Fruit fly (Drosophila melanogaster) whole organism, wandering third instar larva: ENCODE results near the gene CG8209.

ENCODE experiments used
- Abd-B ChIP-seq: fragments of >200 bp; optimal IDR thresholded peaks from 2 replicates; lab custom pipeline; 2017; ENCODE audit warnings: missing biosample characterization, missing genetic modification characterization
- CG9705 ChIP-seq: fragments of 200-800 bp; sonication (Bioruptor generic); optimal IDR thresholded peaks from 2 replicates; lab custom pipeline; 2018; ENCODE audit warnings: missing biosample characterization, mild to moderate bottlenecking, missing genetic modification characterization
- Dfd ChIP-seq: fragments of >200 bp; optimal IDR thresholded peaks from 2 replicates; lab custom pipeline; 2017; ENCODE audit warnings: missing biosample characterization, missing genetic modification characterization
- GATAd ChIP-seq: sonication (Bioruptor generic); optimal IDR thresholded peaks from 2 replicates; lab custom pipeline; 2016; ENCODE audit warnings: missing biosample characterization, missing genetic modification characterization
- OdsH ChIP-seq: fragments of 200-800 bp; sonication (Bioruptor generic); optimal IDR thresholded peaks from 2 replicates; lab custom pipeline; 2016; ENCODE audit warnings: missing biosample characterization, mild to moderate bottlenecking, missing genetic modification characterization
- br ChIP-seq: fragments of 200-800 bp; sonication (Bioruptor generic); optimal IDR thresholded peaks from 2 replicates; lab custom pipeline; 2016; ENCODE audit warnings: missing biosample characterization, missing genetic modification characterization
- lola ChIP-seq: fragments of >200 bp; optimal IDR thresholded peaks from 2 replicates; lab custom pipeline; 2017; ENCODE audit warnings: missing biosample characterization, missing genetic modification characterization
- psq ChIP-seq: fragments of 200-800 bp; sonication (Bioruptor generic); optimal IDR thresholded peaks from 3 replicates; lab custom pipeline; 2017; ENCODE audit warnings: missing biosample characterization, mild to moderate bottlenecking, missing genetic modification characterization, moderate library complexity
- rgr ChIP-seq: fragments of 200-800 bp; sonication (Bioruptor generic); optimal IDR thresholded peaks from 3 replicates; lab custom pipeline; 2016; ENCODE audit warnings: missing biosample characterization, mild to moderate bottlenecking, missing genetic modification characterization
- sv ChIP-seq: fragments of 200-800 bp; sonication (Bioruptor generic); optimal IDR thresholded peaks from 3 replicates; lab custom pipeline; 2016; ENCODE audit warnings: missing biosample characterization, missing genetic modification characterization
- woc ChIP-seq: sonication (Bioruptor generic); optimal IDR thresholded peaks from 2 replicates; lab custom pipeline; 2016; ENCODE audit warnings: missing biosample characterization, mild to moderate bottlenecking, missing genetic modification characterization

DNA sequence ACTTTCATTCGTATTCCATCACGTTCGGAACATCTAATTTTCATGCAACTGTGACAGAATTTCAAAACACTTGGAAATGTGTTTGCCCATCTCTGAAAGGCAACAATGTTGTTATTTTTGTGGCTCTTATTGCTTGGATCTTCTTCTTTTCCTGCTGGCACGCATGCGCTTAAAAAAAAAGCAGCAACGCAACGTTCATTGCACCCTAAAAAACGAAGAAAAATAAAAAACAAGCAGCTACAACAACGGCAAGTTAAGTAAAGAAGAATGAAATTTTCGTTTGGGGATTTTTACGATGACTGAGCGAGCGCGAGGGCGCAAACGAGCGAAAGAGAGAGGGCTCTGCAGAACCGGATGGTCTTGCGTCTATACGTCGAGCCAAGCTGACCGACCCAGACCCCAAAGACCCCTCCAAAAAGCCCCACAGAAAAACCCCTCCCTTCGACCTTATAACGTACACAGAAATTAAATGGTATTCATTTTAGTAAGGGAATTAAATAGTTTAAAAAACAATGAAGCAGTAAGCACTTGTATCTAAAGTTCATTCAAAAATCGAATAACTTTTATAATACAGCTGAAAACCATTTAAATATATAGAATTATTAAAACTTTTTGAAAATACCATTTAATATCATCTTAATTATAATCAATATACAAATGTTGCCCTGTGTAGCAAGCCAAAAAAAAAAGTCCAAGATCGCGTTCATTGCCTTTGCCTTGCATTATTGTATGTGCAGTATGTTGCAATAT is 17.5 kb downstream of the CG8209 start:
- TF ChIP-seq woc (peak; percentile 81), psq (GFP tag; lab: Kevin White, UChicago) (peak; percentile 65), br (GFP tag; lab: Kevin White, UChicago) (peak; percentile 31), CG9705 (peak; percentile 1), Dfd (no peak), sv (no peak), lola (no peak), OdsH (GFP tag; lab: Kevin White, UChicago) (peak; percentile 39), Abd-B (GFP tag; lab: Kevin White, UChicago) (no peak), rgr (peak; percentile 41), GATAd (GFP tag; lab: Kevin White, UChicago) (no peak)
